Worm (Caenorhabditis elegans) whole organism, mixed stage, embryonic: ENCODE results near the gene ZK632.4.

ENCODE experiments used
- elt-3 ChIP-seq: fragments of 150-350 bp; optimal IDR thresholded peaks from 2 replicates; lab custom pipeline; 2014; ENCODE audit warnings: missing biosample characterization, missing genetic modification characterization
- lin-13 ChIP-seq: fragments of 150-350 bp; optimal IDR thresholded peaks from 2 replicates; lab custom pipeline; 2014; ENCODE audit warnings: missing biosample characterization, missing genetic modification characterization
- lsy-2 ChIP-seq: fragments of 150-350 bp; optimal IDR thresholded peaks from 2 replicates; lab custom pipeline; 2014; ENCODE audit warnings: missing biosample characterization, missing genetic modification characterization
- nhr-28 ChIP-seq: fragments of 150-350 bp; optimal IDR thresholded peaks from 2 replicates; lab custom pipeline; 2014; ENCODE audit warnings: missing biosample characterization, missing genetic modification characterization
- pha-4 ChIP-seq: fragments of 150-350 bp; optimal IDR thresholded peaks from 2 replicates; lab custom pipeline; 2018; ENCODE audit warnings: missing biosample characterization, missing genetic modification reagents, missing genetic modification characterization
- sem-2 ChIP-seq: fragments of 200-800 bp; sonication (Bioruptor generic); optimal IDR thresholded peaks from 2 replicates; lab custom pipeline; 2018; ENCODE audit warnings: mild to moderate bottlenecking, missing genetic modification characterization, missing compliant biosample characterization
- snpc-4 ChIP-seq: fragments of 150-350 bp; optimal IDR thresholded peaks from 2 replicates; lab custom pipeline; 2014; ENCODE audit warnings: missing biosample characterization, missing genetic modification characterization
- sptf-1 ChIP-seq: sonication (generic microtip); optimal IDR thresholded peaks from 2 replicates; lab custom pipeline; 2017; ENCODE audit warnings: mild to moderate bottlenecking, missing genetic modification characterization, moderate library complexity, missing compliant biosample characterization
- unc-39 ChIP-seq: fragments of 150-350 bp; optimal IDR thresholded peaks from 2 replicates; lab custom pipeline; 2014; ENCODE audit warnings: missing biosample characterization, missing genetic modification characterization
- ztf-11 ChIP-seq: fragments of 150-350 bp; optimal IDR thresholded peaks from 2 replicates; lab custom pipeline; 2014; ENCODE audit warnings: missing biosample characterization, missing genetic modification characterization

- TF ChIP-seq snpc-4 (tag; lab: Kevin White, UChicago): no peak
- no peak for TF ChIP-seq nhr-28 (tag; lab: Kevin White, UChicago)
- TF ChIP-seq pha-4 (tag; lab: Kevin White, UChicago): no peak
- no peak for TF ChIP-seq ztf-11 (tag; lab: Kevin White, UChicago)
- no peak for TF ChIP-seq unc-39 (tag; lab: Kevin White, UChicago)
- TF ChIP-seq sem-2 (GFP tag; lab: Kevin White, UChicago): no peak
- TF ChIP-seq elt-3 (tag; lab: Kevin White, UChicago): no peak
- no peak for TF ChIP-seq sptf-1
- TF ChIP-seq lin-13 (tag; lab: Kevin White, UChicago): no peak
- TF ChIP-seq lsy-2 (tag; lab: Kevin White, UChicago): no peak
Measured at ce11 chrIII:9762093-9762748, 45.0 kb downstream of the ZK632.4 start, which contains the start of gene gcc-2.
